Worm (Caenorhabditis elegans) whole organism, L2 larva: ENCODE results near the gene ZK550.2.

ENCODE experiments used
- ama-1 ChIP-seq: fragments of 150-350 bp; optimal IDR thresholded peaks from 2 replicates; lab custom pipeline; 2018; ENCODE audit warnings: inconsistent platforms
- mdl-1 ChIP-seq, 2 experiments: fragments of 150-350 bp in 1 of 2; sonication (generic microtip) in 1 of 2; optimal IDR thresholded peaks; 2 replicates each; lab custom pipeline; 2017; ENCODE audit warnings: missing biosample characterization in 2 of 2, missing genetic modification characterization in 2 of 2
- unc-62 ChIP-seq: fragments of 150-350 bp; optimal IDR thresholded peaks from 2 replicates; lab custom pipeline; 2014; ENCODE audit warnings: missing biosample characterization, missing genetic modification reagents, missing genetic modification characterization

DNA sequence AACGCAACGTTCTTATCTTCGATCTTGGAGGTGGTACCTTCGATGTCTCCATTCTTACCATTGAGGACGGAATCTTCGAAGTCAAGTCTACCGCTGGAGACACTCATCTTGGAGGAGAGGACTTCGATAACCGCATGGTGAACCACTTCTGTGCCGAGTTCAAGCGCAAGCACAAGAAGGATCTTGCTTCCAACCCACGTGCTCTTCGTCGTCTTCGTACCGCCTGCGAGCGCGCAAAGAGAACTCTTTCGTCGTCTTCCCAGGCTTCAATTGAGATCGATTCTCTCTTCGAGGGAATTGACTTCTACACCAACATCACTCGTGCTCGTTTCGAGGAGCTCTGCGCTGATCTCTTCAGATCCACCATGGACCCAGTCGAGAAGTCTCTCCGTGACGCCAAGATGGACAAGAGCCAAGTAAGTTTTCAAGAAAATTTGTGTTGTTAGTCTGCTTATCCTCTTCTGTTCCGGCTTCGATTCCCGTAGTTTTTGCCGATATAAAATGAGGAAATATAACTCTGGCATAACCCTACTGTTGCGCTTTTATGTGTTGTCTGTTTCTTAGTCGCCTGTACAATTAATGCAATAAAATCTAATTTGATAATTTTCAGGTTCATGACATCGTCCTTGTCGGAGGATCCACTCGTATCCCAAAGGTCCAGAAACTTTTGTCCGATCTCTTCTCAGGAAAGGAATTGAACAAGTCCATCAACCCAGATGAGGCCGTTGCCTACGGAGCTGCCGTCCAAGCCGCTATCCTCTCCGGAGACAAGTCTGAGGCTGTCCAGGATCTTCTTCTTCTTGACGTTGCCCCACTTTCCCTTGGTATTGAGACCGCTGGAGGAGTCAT is 34.4 kb downstream of the ZK550.2 start:
- TF ChIP-seq unc-62 (no peak), ama-1 (lab: Kevin White, UChicago) (peak; percentile 87), mdl-1 (tag; optimal IDR thresholded peaks at IDR 0.05; lab: Kevin White, UChicago) (no peak)
